Worm (Caenorhabditis elegans): Measurements from ENCODE around the gene dnj-7.

Gene dnj-7

DNA sequence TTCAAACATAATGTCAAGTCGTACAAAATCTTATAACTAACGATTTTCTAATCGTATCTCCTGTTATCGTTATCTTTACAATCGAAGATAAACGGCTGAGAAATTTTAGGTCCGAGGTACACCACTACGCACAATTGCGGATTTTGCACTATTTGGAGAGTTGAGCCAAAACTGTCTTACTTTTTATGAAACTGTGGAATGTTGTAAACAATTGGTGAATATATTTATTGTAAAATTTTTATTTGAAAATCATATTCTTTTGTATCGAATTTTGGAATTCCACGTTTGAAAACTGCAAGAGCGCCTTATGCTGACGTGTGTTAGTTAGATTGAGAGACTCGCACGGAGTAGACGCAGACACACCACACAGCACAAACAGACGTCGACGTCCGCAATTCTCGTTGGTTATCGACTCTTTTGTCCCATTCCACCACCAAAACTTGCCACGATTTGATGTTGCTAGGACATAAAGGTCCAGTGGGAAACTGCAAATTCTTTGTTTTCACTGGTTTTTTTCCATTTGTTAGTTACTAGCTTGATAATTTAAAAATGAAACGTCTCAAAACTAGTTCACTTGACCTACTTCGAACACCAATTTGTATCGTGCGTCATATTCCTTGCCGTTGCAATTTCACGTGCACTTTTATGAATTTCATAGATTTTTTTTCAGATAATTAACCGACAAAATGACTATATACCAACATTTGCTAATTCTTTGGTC, at the start of gene dnj-7:
Gene dnj-7 (plus strand): TSS at position 671 of the 721 bp plus-strand sequence.
- TF ChIP-seq unc-62 (GFP tag; optimal IDR thresholded peaks at IDR 0.05): no peak

DNA sequence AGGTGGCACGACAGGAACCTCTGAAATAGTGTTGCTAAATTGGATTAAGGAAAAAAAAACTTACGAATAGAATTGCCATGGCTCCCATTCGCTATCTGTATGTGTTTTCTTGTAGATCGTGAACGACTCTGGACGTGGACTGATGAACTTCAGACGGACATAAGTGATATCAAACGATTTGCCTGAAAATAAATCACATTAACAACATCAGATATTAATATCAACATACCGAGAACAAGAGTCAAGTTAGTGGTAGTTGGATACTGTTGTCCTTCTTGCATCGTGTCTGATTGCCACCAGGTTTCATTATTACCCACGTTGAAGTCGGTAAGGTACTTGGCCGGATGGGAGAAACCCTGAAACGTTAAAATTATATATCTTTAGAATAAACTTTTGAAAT, 44.7 kb upstream of the dnj-7 start:
- TF ChIP-seq unc-62 (GFP tag; optimal IDR thresholded peaks at IDR 0.05): no peak

DNA sequence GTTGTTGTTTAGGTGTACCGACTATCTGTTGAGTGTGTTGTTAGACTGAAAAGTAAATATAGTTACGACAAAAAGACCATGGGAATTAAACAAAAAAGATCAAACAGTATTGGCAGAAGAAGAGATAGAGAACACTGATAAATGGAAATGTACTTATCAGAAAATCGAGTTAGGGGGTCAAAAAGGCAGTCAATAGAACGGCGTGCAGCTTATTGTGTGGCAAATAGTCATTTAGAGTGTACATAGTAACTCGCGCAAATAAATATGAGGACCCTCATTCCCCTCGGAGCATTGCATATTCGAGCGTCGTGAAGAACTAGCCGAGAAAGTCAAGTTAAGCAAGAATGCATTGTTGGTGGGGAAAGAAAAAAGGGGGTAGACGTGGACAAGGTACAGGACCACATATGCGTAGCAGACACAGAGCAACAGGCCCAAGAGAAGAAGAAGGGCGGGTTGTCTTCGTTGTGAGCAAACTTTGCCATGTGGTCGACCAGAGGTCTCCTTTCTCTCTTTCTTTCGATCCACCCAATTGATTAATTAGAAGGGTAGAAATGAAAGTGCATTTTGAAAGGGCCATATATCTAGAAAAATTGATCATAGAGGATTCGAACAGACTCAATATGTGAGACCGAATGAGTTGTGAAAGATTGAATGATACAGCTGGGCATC, 43.0 kb upstream of the dnj-7 start, which contains the start of gene lam-2:
Gene lam-2 (minus strand): TSS at position 51 of the 669 bp plus-strand sequence.
- TF ChIP-seq unc-62 (GFP tag; optimal IDR thresholded peaks at IDR 0.05): no peak

DNA sequence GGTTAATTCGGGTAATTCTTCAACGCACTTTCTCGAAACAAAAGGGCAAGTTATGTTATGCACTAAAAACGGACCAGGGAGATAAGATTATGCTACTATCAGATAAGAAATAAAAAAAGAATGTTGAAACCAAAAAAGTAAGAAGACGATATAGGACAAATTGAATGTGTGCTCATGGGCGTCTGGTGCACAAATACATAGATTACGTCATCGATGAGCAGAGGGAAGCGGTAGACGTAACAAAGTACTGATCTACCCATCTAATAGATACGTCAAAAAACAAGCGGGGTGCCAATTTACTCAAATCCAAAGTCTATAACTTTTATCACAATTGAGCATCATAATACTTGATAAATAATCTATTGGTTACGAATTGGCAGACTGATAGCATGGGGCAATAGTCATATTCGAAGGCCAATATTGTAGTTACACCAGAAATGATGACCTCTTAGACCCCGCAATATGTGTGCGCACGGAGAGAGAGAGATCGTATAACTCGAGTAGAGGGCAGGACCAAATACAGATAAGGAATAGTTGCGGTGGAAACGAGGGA, 42.3 kb upstream of the dnj-7 start:
- no peak for TF ChIP-seq unc-62 (GFP tag; optimal IDR thresholded peaks at IDR 0.05)

DNA sequence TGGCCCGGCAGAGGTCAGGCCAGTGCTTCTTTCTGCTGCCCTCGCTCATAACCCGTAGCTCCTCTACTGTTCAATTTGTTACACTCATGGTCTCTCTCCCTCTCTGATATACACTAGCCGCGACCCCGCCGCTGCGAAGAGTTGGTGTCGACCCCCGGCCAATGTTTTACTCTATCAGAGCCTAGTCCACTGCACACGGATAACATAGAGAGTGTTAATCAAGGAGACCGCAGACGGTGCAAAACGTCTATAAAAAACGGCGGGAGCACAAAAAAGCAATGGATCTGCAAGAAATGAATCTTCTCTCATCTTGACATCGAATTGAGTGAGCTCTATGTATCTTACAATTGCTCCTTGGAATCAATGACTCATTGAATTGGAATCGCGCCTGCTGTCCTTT, 40.9 kb upstream of the dnj-7 start:
- no peak for TF ChIP-seq unc-62 (GFP tag; optimal IDR thresholded peaks at IDR 0.05)

DNA sequence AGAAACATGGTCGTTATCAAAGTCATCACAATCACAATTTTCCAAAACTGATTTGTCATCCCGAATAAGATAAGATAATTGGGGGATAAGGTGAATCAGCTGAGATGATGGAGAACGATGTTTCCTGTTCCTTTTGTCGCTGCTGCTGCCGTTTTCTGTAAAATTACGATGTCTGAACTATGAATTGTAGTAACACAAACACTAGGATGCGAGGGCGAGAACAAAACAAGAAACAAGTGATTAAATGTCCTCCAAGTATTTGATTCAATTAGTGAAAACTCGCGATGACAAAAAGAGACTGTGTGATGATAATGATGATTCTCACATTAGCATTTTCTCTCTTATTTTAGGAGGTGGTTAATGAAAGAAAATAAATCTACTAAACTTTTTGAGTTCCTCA, 38.5 kb upstream of the dnj-7 start, which contains the start of gene C54D1.7:
Gene C54D1.7 (minus strand): TSS at position 157 of the 400 bp plus-strand sequence.
- no peak for TF ChIP-seq unc-62 (GFP tag; optimal IDR thresholded peaks at IDR 0.05)

DNA sequence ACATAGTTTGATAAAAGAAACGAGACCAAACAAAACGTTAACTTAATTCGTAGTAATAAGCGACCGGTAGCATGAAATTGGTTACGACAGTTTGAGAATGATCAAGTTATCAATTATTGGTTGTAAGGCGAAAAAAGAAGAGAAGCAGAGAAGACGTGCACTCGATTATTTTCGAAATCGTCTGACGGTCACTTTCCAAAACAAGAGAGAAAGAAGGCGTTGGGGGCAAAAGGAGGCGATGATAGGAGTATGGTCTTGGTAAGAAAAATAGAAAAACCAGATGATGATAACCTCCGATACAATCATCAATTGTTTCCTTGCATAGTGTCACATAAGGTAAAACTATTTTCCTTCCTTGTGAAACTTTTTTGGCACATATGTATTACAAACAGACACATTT, 36.9 kb upstream of the dnj-7 start:
- no peak for TF ChIP-seq unc-62 (GFP tag; optimal IDR thresholded peaks at IDR 0.05)

DNA sequence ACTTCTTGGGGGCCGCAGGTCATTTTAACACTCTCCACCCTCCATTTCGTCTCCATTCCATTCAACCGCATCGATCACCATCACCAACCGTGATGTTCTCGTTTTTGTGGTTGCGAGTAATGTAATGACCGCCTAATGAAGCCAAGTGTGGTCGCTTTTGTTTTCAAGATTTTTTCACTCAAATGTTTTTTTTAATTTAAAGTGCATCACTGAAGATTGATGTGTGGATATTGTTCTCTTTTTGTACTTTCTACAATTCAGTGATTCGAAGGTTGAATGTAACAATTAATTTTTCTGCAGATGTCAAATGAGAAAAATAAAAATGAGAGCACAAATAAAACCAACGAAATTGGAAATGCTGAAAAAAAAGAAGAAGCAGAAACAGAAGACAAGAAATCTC, 35.6 kb upstream of the dnj-7 start, which contains the start of gene pgp-10:
Gene pgp-10 (plus strand): TSS at position 301 of the 400 bp plus-strand sequence.
- TF ChIP-seq unc-62 (GFP tag; optimal IDR thresholded peaks at IDR 0.05): no peak

DNA sequence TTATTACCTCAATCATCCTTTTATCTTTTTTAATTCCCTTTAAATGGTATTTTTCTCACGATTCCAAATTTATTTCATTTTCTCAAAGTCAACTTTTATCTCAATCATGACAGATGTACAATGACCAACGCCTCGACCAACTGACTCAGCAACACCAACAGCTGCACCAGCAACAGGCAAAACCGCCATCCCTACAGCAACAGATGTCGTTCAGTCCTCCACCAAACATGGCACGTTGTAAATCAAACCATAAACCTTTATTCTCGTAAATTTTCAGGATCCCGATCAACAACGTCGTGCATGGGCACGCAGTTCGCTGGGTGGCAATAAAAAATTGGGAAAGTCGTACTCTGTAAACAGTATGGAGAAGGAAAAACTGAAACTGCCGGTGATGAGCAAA, 31.6 kb upstream of the dnj-7 start:
- TF ChIP-seq unc-62 (GFP tag; optimal IDR thresholded peaks at IDR 0.05): no peak

DNA sequence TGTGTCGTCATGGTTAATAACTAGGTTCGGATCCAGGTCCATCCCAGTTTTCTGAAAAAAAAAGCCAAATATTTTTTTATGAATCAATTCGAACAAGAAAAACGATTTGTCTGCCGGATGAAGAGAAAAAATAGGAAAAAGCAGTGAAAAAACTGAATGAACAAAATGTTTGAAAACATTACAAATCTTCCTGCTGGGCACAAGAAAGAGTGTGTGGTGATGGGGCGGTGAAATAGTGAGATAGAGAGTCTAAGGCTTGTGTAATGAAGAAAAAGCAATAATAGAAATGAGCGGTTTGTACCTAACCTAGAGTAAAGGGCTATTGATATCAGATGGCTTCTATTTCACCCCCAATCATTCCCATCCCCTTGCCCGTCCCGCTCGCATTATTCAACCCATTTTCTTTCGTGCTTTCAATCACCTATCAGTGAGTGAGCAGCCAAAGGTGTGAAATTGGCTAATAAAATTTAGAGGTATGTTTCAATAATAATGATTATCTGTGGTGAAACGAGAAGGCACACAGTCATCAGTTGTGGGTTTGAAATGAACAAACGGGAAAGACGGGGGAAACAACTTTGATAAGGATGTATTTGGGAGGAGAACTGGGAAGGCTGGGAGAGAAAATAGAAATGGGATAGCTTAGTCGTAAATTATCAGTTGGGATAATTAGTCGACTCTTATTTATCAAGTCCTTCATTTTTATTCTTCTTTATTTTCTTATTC, 23.6 kb upstream of the dnj-7 start, which contains the start of gene bar-1:
Gene bar-1 (minus strand): TSS at position 51 of the 723 bp plus-strand sequence.
- TF ChIP-seq unc-62 (GFP tag; optimal IDR thresholded peaks at IDR 0.05): no peak

DNA sequence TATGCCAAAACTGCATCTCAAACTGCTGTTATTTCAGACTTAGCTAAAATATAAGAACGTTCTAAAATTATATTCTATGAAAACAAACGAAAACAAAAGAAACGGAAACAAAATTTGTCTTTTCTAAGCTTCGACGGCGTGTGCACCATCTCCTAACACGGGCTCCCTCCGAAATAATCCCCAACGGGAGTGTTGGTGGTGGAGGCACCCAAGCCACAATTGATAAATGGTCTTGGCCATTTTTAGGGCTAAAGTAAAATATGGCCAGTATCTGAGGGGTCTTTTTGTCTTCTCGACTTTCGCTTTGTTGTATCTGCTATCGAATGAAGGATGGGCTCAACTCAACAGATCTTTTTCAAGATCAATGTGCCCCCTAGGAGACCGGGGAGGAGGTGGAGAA, 19.0 kb upstream of the dnj-7 start:
- TF ChIP-seq unc-62 (GFP tag; optimal IDR thresholded peaks at IDR 0.05): no peak

DNA sequence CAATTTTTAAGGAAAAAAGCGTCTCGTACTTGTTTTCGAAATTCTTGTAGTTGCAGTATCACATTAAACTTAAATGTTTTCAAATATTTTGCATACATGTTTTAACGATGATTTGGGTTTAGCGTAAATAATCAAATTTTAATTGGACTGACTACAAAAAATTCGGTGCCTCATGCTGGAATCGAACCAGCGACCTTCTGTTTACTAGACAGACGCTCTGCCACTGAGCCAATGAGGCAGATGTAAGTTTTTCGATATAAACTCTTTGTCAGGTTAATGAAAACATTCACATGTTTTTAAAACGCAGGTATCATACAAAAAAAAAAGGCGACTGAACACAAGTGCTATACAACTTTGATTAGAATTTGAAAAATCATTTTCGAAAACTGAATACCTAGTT, 17.5 kb upstream of the dnj-7 start:
- no peak for TF ChIP-seq unc-62 (GFP tag; optimal IDR thresholded peaks at IDR 0.05)

DNA sequence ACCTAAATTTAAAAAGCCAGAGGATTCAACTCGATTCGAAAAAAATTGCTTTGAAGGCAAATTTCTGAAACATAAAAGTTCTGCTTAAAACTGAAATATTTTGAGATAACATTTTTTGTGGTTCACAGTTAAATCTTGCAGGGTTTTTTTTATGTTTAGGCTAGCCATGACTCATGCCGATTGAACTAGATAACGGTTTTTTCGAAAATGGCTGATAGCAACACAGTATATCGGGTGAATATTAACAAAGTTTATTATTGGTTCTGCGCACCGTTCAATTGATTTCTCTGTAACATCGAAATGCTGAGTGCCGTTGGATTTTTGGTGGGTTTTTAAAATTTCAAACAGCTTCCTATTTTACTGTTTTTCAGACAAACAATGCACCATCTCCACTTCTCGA, 17.0 kb upstream of the dnj-7 start, which contains the start of gene F43E12.1:
Gene F43E12.1 (plus strand): TSS at position 301 of the 400 bp plus-strand sequence.
- TF ChIP-seq unc-62 (GFP tag; optimal IDR thresholded peaks at IDR 0.05): no peak

DNA sequence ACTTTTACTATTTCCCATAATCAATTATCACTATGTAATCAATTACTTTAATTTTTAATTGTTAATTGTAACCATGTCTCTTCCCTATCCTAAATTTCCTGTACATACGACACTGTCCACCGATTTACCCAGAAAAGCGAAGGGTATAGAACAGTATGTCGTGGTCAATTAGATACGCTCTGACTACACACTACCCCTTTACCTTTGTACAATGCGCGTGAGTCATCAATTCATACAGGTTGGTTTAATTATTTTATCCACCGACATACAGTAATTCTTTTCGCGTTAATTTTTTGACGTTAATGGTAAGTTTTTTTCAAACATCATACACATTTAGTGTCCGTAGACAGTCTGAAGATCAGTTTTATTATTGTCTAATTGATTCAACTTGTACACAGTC, 12.7 kb upstream of the dnj-7 start:
- no peak for TF ChIP-seq unc-62 (GFP tag; optimal IDR thresholded peaks at IDR 0.05)

DNA sequence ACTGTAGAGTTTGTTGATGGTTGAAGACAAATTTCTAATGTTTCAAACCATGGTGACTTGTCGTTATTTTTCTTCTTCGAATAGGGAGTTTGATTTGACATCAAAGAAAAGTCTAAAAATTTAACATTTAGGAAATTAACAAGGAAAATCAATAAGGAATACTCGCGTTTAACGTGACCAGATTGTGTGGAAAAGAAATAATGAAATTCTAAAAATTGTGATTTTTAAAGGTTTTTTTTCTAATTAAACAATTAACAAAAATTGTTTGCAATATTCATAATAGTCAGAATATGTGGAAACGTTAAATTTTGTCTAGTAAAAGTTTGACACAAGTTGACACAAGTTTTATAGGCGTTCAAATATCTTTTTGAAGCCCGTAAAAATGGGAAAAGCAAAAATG, 6.8 kb upstream of the dnj-7 start, which contains the start of gene C55B6.4:
Gene C55B6.4 (minus strand): TSS at position 101 of the 400 bp plus-strand sequence.
- TF ChIP-seq unc-62 (GFP tag; optimal IDR thresholded peaks at IDR 0.05): no peak

DNA sequence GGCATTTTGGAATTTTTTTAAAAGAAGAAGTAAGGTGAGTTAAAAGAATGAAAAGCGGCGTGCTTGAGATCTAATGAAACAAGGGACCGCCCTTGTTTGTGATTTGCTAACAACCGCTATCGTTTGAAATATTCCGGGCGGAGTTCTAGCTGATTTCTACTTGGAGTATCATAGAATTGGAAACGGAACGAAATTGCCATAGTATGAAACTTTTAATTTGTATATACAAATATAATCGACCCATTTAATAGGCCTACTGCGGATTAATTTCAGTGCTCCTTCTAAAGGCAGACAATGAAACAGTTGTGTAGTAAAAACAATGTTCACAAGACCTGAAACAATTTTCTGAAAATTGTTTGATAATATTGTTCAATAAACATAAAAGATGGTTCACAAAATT, 2.5 kb upstream of the dnj-7 start, which contains the start of gene C55B6.7:
Gene C55B6.7 (minus strand): TSS at position 101 of the 400 bp plus-strand sequence.
- no peak for TF ChIP-seq unc-62 (GFP tag; optimal IDR thresholded peaks at IDR 0.05)

All from whole organism, dauer.